Fruit fly (Drosophila melanogaster) S2 (cell line): ENCODE measurements around the gene CG10413.

ENCODE experiments used
- CG8478 ChIP-seq: fragments of >200 bp; optimal IDR thresholded peaks from 2 replicates; lab custom pipeline; 2018
- CTCF ChIP-seq, 2 experiments: fragments of >200 bp; optimal IDR thresholded peaks; 2 replicates each; lab custom pipeline; 2018

dm6 chr2L:18629144-18629543 lies 24.1 kb upstream of the CG10413 start:
- TF ChIP-seq CTCF (optimal IDR thresholded peaks at IDR 0.05; lab: Kevin White, UChicago): no peak
- no peak for TF ChIP-seq CG8478
